Fruit fly (Drosophila melanogaster) whole organism, pupa: ENCODE data around the gene CG6126.

ENCODE experiments used
- CG10348 ChIP-seq: fragments of 200-800 bp; sonication (Bioruptor generic); IDR thresholded peaks from 2 replicates; pipeline ENCODE4 v1.3.6; 2022; ENCODE audit warnings: missing biosample characterization, missing genetic modification characterization
- CG12605 ChIP-seq: fragments of 200-800 bp; sonication (Bioruptor generic); IDR thresholded peaks from 2 replicates; pipeline ENCODE4 v1.3.6; 2022; ENCODE audit warnings: missing biosample characterization, missing genetic modification characterization
- CG13204 ChIP-seq: fragments of 200-800 bp; sonication (Bioruptor generic); optimal IDR thresholded peaks from 2 replicates; lab custom pipeline; 2018; ENCODE audit warnings: missing biosample characterization, mild to moderate bottlenecking, missing genetic modification characterization, moderate library complexity
- CG14655 ChIP-seq: fragments of 200-800 bp; sonication (Bioruptor generic); optimal IDR thresholded peaks from 3 replicates; lab custom pipeline; 2017; ENCODE audit warnings: mild to moderate bottlenecking, missing biosample characterization, missing genetic modification reagents, missing genetic modification characterization
- CG15710 ChIP-seq: fragments of 200-800 bp; sonication (Bioruptor generic); optimal IDR thresholded peaks from 2 replicates; lab custom pipeline; 2018; ENCODE audit warnings: missing biosample characterization, mild to moderate bottlenecking, missing genetic modification characterization, moderate library complexity
- CG17806 ChIP-seq: fragments of 200-800 bp; sonication (Bioruptor generic); optimal IDR thresholded peaks from 2 replicates; lab custom pipeline; 2018; ENCODE audit warnings: missing biosample characterization, mild to moderate bottlenecking, missing genetic modification characterization, moderate library complexity
- CG32121 ChIP-seq: fragments of 200-800 bp; sonication (Bioruptor generic); IDR thresholded peaks from 2 replicates; pipeline ENCODE4 v1.3.6; 2022; ENCODE audit warnings: missing biosample characterization, missing genetic modification characterization
- CG34367 ChIP-seq: fragments of 200-800 bp; sonication (Bioruptor generic); optimal IDR thresholded peaks from 2 replicates; lab custom pipeline; 2018; ENCODE audit warnings: missing biosample characterization, mild to moderate bottlenecking, missing genetic modification characterization
- CG4496 ChIP-seq: fragments of 200-800 bp; sonication (Bioruptor generic); IDR thresholded peaks from 3 replicates; pipeline ENCODE4 v1.3.6; 2022; ENCODE audit warnings: missing biosample characterization, missing genetic modification characterization
- CG8159 ChIP-seq: fragments of 200-800 bp; sonication (Bioruptor generic); optimal IDR thresholded peaks from 3 replicates; lab custom pipeline; 2018; ENCODE audit warnings: missing biosample characterization, mild to moderate bottlenecking, missing genetic modification characterization, moderate library complexity
- CG8301 ChIP-seq: fragments of 200-800 bp; sonication (Bioruptor generic); optimal IDR thresholded peaks from 2 replicates; lab custom pipeline; 2018; ENCODE audit warnings: missing biosample characterization, mild to moderate bottlenecking, missing genetic modification characterization
- CG9948 ChIP-seq: fragments of 200-800 bp; sonication (Bioruptor generic); optimal IDR thresholded peaks from 2 replicates; lab custom pipeline; 2018; ENCODE audit warnings: missing biosample characterization, mild to moderate bottlenecking, missing genetic modification characterization, moderate library complexity
- D1 ChIP-seq: fragments of 200-800 bp; sonication (Bioruptor generic); optimal IDR thresholded peaks from 2 replicates; lab custom pipeline; 2018; ENCODE audit warnings: missing biosample characterization, mild to moderate bottlenecking, missing genetic modification characterization, moderate library complexity
- EcR ChIP-seq: fragments of 200-800 bp; sonication (Bioruptor generic); optimal IDR thresholded peaks from 3 replicates; lab custom pipeline; 2019; ENCODE audit warnings: missing biosample characterization, missing genetic modification characterization, mild to moderate bottlenecking, moderate library complexity, missing genetic modification reagents
- Ets98B ChIP-seq: fragments of 200-800 bp; sonication (Bioruptor generic); IDR thresholded peaks from 2 replicates; pipeline ENCODE4 v1.3.6; 2022; ENCODE audit warnings: missing biosample characterization, missing genetic modification characterization
- Pif1A ChIP-seq: fragments of 200-800 bp; sonication (Bioruptor generic); optimal IDR thresholded peaks from 3 replicates; lab custom pipeline; 2016; ENCODE audit warnings: missing biosample characterization, missing genetic modification characterization
- Pif1B ChIP-seq: fragments of 200-800 bp; sonication (Bioruptor generic); optimal IDR thresholded peaks from 3 replicates; lab custom pipeline; 2016; ENCODE audit warnings: missing biosample characterization, missing genetic modification characterization
- Snoo ChIP-seq: fragments of 200-800 bp; sonication (Bioruptor generic); optimal IDR thresholded peaks from 3 replicates; lab custom pipeline; 2017; ENCODE audit warnings: missing biosample characterization, mild to moderate bottlenecking, missing genetic modification characterization, inconsistent platforms
- fd96Ca ChIP-seq: fragments of 200-800 bp; sonication (Bioruptor generic); IDR thresholded peaks from 3 replicates; pipeline ENCODE4 v1.3.6; 2022; ENCODE audit warnings: missing biosample characterization, missing genetic modification characterization
- gl ChIP-seq: fragments of 200-800 bp; sonication (Bioruptor generic); optimal IDR thresholded peaks from 2 replicates; lab custom pipeline; 2018; ENCODE audit warnings: missing biosample characterization, mild to moderate bottlenecking, missing genetic modification characterization
- rn ChIP-seq: fragments of 200-800 bp; sonication (Bioruptor generic); IDR thresholded peaks from 2 replicates; pipeline ENCODE4 v1.3.6; 2022; ENCODE audit warnings: missing biosample characterization, missing genetic modification characterization

CG6126 gene

dm6 chr3R:16203025-16203421, at the start of gene CG6126, which contains the start of gene CG31287:
Gene CG6126 (minus strand): TSS chr3R:16203083.
Gene CG31287 (plus strand): TSS chr3R:16203371.
- TF ChIP-seq Ets98B (GFP tag; lab: Robert Waterston, UW) (peak; percentile 36; the same call in 1 of the 2 replicates), Pif1B (no peak), CG13204 (GFP tag; lab: Kevin White, UChicago) (no peak), CG12605 (GFP tag; lab: Robert Waterston, UW) (no peak), CG4496 (GFP tag; lab: Robert Waterston, UW) (no peak), Pif1A (GFP tag; lab: Kevin White, UChicago) (no peak), CG14655 (GFP tag; lab: Kevin White, UChicago) (no peak), D1 (tag; lab: Kevin White, UChicago) (no peak)

- TF ChIP-seq fd96Ca (GFP tag; lab: Robert Waterston, UW) (no peak), CG13204 (GFP tag; lab: Kevin White, UChicago) (peak; percentile 78)
- TF ChIP-seq, all 21 proteins: peak for 1
Measured at dm6 chr3R:16251926-16252287, 49.0 kb upstream of the CG6126 start.

- TF ChIP-seq CG32121 (GFP tag; lab: Robert Waterston, UW) (no peak), CG10348 (no peak), EcR (peak; percentile 63), Ets98B (GFP tag; lab: Robert Waterston, UW) (no peak)
- TF ChIP-seq, all 21 proteins: peak for 1
Measured at dm6 chr3R:16251270-16251925, 48.5 kb upstream of the CG6126 start.

dm6 chr3R:16249829-16250814, 47.2 kb upstream of the CG6126 start:
- peak; percentile 36 for TF ChIP-seq Snoo
- TF ChIP-seq gl, result peak; percentile 46
- TF ChIP-seq CG15710 (tag; lab: Kevin White, UChicago), result peak; percentile 27
- no peak for TF ChIP-seq D1 (tag; lab: Kevin White, UChicago)
- TF ChIP-seq CG9948 (tag; lab: Kevin White, UChicago), result no peak
- peak; percentile 72 for TF ChIP-seq CG13204 (GFP tag; lab: Kevin White, UChicago)
- TF ChIP-seq Ets98B (GFP tag; lab: Robert Waterston, UW), result no peak
- peak; percentile 52 for TF ChIP-seq CG14655 (GFP tag; lab: Kevin White, UChicago)
- no peak for TF ChIP-seq CG10348
- peak; percentile 65 for TF ChIP-seq Pif1B
- TF ChIP-seq EcR, result peak; percentile 94
- no peak for TF ChIP-seq CG8301 (tag; lab: Kevin White, UChicago)
- no peak for TF ChIP-seq fd96Ca (GFP tag; lab: Robert Waterston, UW)
- no peak for TF ChIP-seq CG17806 (tag; lab: Kevin White, UChicago)
- no peak for TF ChIP-seq CG32121 (GFP tag; lab: Robert Waterston, UW)
- TF ChIP-seq Pif1A (GFP tag; lab: Kevin White, UChicago), result peak; percentile 51
- no peak for TF ChIP-seq CG12605 (GFP tag; lab: Robert Waterston, UW)
- TF ChIP-seq CG8159, result peak; percentile 22
- no peak for TF ChIP-seq rn (GFP tag; lab: Robert Waterston, UW)
- TF ChIP-seq CG34367 (tag; lab: Kevin White, UChicago), result peak; percentile 46

- TF ChIP-seq CG13204 (GFP tag; lab: Kevin White, UChicago), result no peak
- no peak for TF ChIP-seq CG14655 (GFP tag; lab: Kevin White, UChicago)
- TF ChIP-seq Pif1B, result no peak
- TF ChIP-seq CG8159, result no peak
- no peak for TF ChIP-seq gl
- no peak for TF ChIP-seq CG4496 (GFP tag; lab: Robert Waterston, UW)
- no peak for TF ChIP-seq CG9948 (tag; lab: Kevin White, UChicago)
- TF ChIP-seq CG34367 (tag; lab: Kevin White, UChicago), result no peak
- no peak for TF ChIP-seq D1 (tag; lab: Kevin White, UChicago)
- TF ChIP-seq rn (GFP tag; lab: Robert Waterston, UW), result no peak
- TF ChIP-seq CG8301 (tag; lab: Kevin White, UChicago), result no peak
- TF ChIP-seq CG12605 (GFP tag; lab: Robert Waterston, UW), result no peak
- no peak for TF ChIP-seq CG32121 (GFP tag; lab: Robert Waterston, UW)
Measured at dm6 chr3R:16249510-16249828, 46.6 kb upstream of the CG6126 start.

dm6 chr3R:16248500-16249025, 45.7 kb upstream of the CG6126 start:
- TF ChIP-seq CG34367 (tag; lab: Kevin White, UChicago) (no peak), CG12605 (GFP tag; lab: Robert Waterston, UW) (no peak), Pif1A (GFP tag; lab: Kevin White, UChicago) (no peak), Ets98B (GFP tag; lab: Robert Waterston, UW) (no peak), EcR (no peak), CG14655 (GFP tag; lab: Kevin White, UChicago) (no peak), CG8159 (no peak), rn (GFP tag; lab: Robert Waterston, UW) (no peak), CG32121 (GFP tag; lab: Robert Waterston, UW) (no peak), CG8301 (tag; lab: Kevin White, UChicago) (no peak), CG10348 (no peak), CG9948 (tag; lab: Kevin White, UChicago) (no peak), Pif1B (no peak)
